Fruit fly (Drosophila melanogaster): Measurements from ENCODE around the gene Or10a.

Gene Or10a

DNA sequence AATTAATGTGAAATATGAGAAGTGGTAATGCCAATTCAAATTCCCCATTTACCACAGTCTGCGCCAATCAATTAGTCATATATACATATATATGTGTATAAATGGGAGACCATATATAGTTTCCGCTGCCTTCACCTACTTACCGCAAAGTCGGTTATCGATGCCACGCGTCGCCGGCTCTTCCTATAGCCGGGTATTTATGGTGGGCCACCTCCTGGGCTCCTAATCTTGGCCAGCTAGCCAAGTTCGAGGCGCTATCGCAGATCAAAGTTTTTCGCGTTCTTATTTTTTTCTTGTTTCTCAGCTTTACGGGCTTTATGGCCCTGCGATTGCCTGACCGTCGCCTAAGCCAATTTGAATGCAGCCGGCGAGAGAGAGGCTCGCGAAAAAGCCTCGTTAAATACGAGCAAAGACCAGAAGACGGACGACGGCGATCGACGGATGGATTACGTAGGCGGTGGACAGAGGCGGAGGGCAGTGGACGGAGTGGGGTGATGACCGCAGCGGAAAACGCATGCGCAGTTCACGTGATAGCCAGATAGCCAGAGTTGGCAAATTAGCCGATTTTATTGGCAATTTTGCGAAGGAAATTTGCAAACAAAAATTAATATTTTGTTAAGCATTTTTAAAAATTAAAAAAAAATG lies 3.7 kb upstream of the Or10a start:
- TF ChIP-seq sug (tag; optimal IDR thresholded peaks at IDR 0.05) (peak; percentile 84), ranshi (GFP tag; IDR thresholded peaks at IDR 0.05) (no peak), cg (GFP tag; optimal IDR thresholded peaks at IDR 0.05) (no peak), sens (GFP tag) (no peak), Sry-β (GFP tag; optimal IDR thresholded peaks at IDR 0.05) (no peak), pan (optimal IDR thresholded peaks at IDR 0.05) (no peak), pan (GFP tag; optimal IDR thresholded peaks at IDR 0.05 in 1 of 2, IDR thresholded peaks at IDR 0.05 in 1 of 2) (no peak), exex (tag; optimal IDR thresholded peaks at IDR 0.05) (peak; percentile 29), Med (GFP tag) (peak; percentile 59), sd (tag; optimal IDR thresholded peaks at IDR 0.05) (peak; percentile 55)

DNA sequence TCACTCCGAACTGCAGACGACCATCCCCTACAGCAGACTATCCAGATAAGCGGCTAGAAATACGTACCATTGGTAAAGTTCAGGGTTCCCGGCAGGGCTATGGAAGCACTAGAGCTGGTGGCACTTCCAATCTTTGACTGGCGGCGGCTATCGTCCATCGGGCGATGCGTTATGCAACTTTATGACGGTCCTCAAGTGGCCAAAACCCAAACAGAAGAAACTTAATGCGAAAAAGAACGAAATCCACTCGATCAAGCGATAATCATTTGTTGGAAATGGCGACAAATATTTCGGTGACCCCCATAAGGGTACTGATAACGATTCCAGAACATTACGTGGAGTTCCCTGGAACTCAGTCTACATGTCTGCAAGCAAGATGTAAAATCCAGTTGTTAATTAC lies 2.7 kb upstream of the Or10a start:
- TF ChIP-seq cad (GFP tag; optimal IDR thresholded peaks at IDR 0.05) (no peak), Antp (GFP tag; optimal IDR thresholded peaks at IDR 0.05) (no peak), CG8359 (GFP tag; optimal IDR thresholded peaks at IDR 0.05; ENCODE audit: borderline replicate concordance) (no peak), Sin3A (optimal IDR thresholded peaks at IDR 0.05) (no peak), H2.0 (GFP tag; IDR thresholded peaks at IDR 0.05) (no peak), al (GFP tag; IDR thresholded peaks at IDR 0.05) (no peak), Pdp1 (GFP tag; optimal IDR thresholded peaks at IDR 0.05) (peak in 1 of 2 experiments; percentile 68), sug (tag; optimal IDR thresholded peaks at IDR 0.05) (peak; percentile 50), scrt (GFP tag; optimal IDR thresholded peaks at IDR 0.05) (no peak), slp2 (GFP tag; optimal IDR thresholded peaks at IDR 0.05) (no peak), nau (GFP tag; optimal IDR thresholded peaks at IDR 0.05) (no peak), crp (GFP tag; optimal IDR thresholded peaks at IDR 0.05) (no peak), sna (GFP tag; IDR thresholded peaks at IDR 0.05; ENCODE audit: partially characterized antibody) (no peak), zfh2 (GFP tag; optimal IDR thresholded peaks at IDR 0.05) (no peak), ato (GFP tag; IDR thresholded peaks at IDR 0.05; ENCODE audit: partially characterized antibody) (no peak), pzg (GFP tag; optimal IDR thresholded peaks at IDR 0.05) (no peak), exex (tag; optimal IDR thresholded peaks at IDR 0.05) (peak; percentile 42), Dref (GFP tag; IDR thresholded peaks at IDR 0.05) (no peak), BtbVII (GFP tag; optimal IDR thresholded peaks at IDR 0.05) (no peak), sima (GFP tag; optimal IDR thresholded peaks at IDR 0.05) (no peak)

- TF ChIP-seq Ptx1 (GFP tag; IDR thresholded peaks at IDR 0.05) (peak; percentile 32; the same call in 1 of the 2 replicates), grau (tag; optimal IDR thresholded peaks at IDR 0.05) (peak; percentile 69), CG2712 (tag; optimal IDR thresholded peaks at IDR 0.05) (no peak), dmrt99B (tag; optimal IDR thresholded peaks at IDR 0.05) (peak; percentile 7), CoRest (tag; optimal IDR thresholded peaks at IDR 0.05) (peak; percentile 12), Bgb (GFP tag; IDR thresholded peaks at IDR 0.05; ENCODE audit: partially characterized antibody) (no peak), Rfx (GFP tag; IDR thresholded peaks at IDR 0.05) (0 out of 2 replicates have a peak, but pooled peaks have one; percentile 17), prd (optimal IDR thresholded peaks at IDR 0.05) (no peak), prd (GFP tag; IDR thresholded peaks at IDR 0.05) (0 out of 3 replicates have a peak, but pooled peaks have one; percentile 29), E2f2 (GFP tag; IDR thresholded peaks at IDR 0.05) (0 out of 2 replicates have a peak, but pooled peaks have one; percentile 13), dysf (GFP tag; IDR thresholded peaks at IDR 0.05) (peak; percentile 39; the same call in 1 of the 3 replicates), ase (GFP tag; IDR thresholded peaks at IDR 0.05) (0 out of 3 replicates have a peak, but pooled peaks have one; percentile 38), Drgx (GFP tag; IDR thresholded peaks at IDR 0.05) (peak; percentile 54), lab (GFP tag; optimal IDR thresholded peaks at IDR 0.05) (peak; percentile 42), CG11456 (GFP tag; IDR thresholded peaks at IDR 0.05) (0 out of 3 replicates have a peak, but pooled peaks have one; percentile 28), CG13624 (GFP tag; optimal IDR thresholded peaks at IDR 0.05) (no peak), CG1603 (tag; optimal IDR thresholded peaks at IDR 0.05) (peak; percentile 20), CG2678 (tag; optimal IDR thresholded peaks at IDR 0.05) (peak; percentile 37), Med (GFP tag) (peak; percentile 25), tap (tag; optimal IDR thresholded peaks at IDR 0.05) (peak; percentile 7), hkb (optimal IDR thresholded peaks at IDR 0.05) (no peak), hkb (GFP tag; IDR thresholded peaks at IDR 0.05) (peak; percentile 33; the same call in 1 of the 2 replicates)
Observed at dm6 chrX:11419212-11419611, 2.0 kb upstream of the Or10a start.
